Worm (Caenorhabditis elegans) whole organism, mixed stage, embryonic: ENCODE results near the gene ssq-4.

Source experiments
- ceh-43 ChIP-seq: fragments of 200-800 bp; sonication (Bioruptor generic); optimal IDR thresholded peaks from 2 replicates; lab custom pipeline; 2018; ENCODE audit warnings: mild to moderate bottlenecking, missing genetic modification characterization, moderate library complexity, missing compliant biosample characterization
- ceh-83 ChIP-seq: fragments of 200-800 bp; sonication (Bioruptor generic); optimal IDR thresholded peaks from 2 replicates; lab custom pipeline; 2018; ENCODE audit warnings: mild to moderate bottlenecking, missing genetic modification characterization, missing compliant biosample characterization
- drap-1 ChIP-seq: fragments of 200-800 bp; sonication (Bioruptor generic); optimal IDR thresholded peaks from 3 replicates; lab custom pipeline; 2018; ENCODE audit warnings: mild to moderate bottlenecking, missing genetic modification characterization, missing compliant biosample characterization
- lsy-2 ChIP-seq: fragments of 150-350 bp; optimal IDR thresholded peaks from 2 replicates; lab custom pipeline; 2014; ENCODE audit warnings: missing biosample characterization, missing genetic modification characterization
- mls-2 ChIP-seq: sonication (generic microtip); optimal IDR thresholded peaks from 2 replicates; lab custom pipeline; 2016; ENCODE audit warnings: mild to moderate bottlenecking, missing genetic modification characterization, moderate library complexity, missing compliant biosample characterization
- nhr-12 ChIP-seq: fragments of 150-350 bp; optimal IDR thresholded peaks from 2 replicates; lab custom pipeline; 2014; ENCODE audit warnings: missing biosample characterization, missing genetic modification characterization
- snpc-4 ChIP-seq: fragments of 150-350 bp; optimal IDR thresholded peaks from 2 replicates; lab custom pipeline; 2014; ENCODE audit warnings: missing biosample characterization, missing genetic modification characterization
- unc-62 ChIP-seq: fragments of 150-350 bp; optimal IDR thresholded peaks from 2 replicates; lab custom pipeline; 2014; ENCODE audit warnings: missing biosample characterization, missing genetic modification reagents, missing genetic modification characterization

ce11 chrIV:4981027-4981426 is 35.3 kb upstream of the ssq-4 start, which contains the start of gene srz-24:
- TF ChIP-seq drap-1 = no peak
- TF ChIP-seq unc-62 = no peak
- TF ChIP-seq lsy-2 = no peak
- no peak for TF ChIP-seq ceh-83
- TF ChIP-seq mls-2 = no peak
- TF ChIP-seq ceh-43 (GFP tag; lab: Kevin White, UChicago) = no peak
- TF ChIP-seq nhr-12 (tag; lab: Kevin White, UChicago) = no peak
- TF ChIP-seq snpc-4 = no peak
